Worm (Caenorhabditis elegans): Measurements from ENCODE around the gene cdk-5.

DNA sequence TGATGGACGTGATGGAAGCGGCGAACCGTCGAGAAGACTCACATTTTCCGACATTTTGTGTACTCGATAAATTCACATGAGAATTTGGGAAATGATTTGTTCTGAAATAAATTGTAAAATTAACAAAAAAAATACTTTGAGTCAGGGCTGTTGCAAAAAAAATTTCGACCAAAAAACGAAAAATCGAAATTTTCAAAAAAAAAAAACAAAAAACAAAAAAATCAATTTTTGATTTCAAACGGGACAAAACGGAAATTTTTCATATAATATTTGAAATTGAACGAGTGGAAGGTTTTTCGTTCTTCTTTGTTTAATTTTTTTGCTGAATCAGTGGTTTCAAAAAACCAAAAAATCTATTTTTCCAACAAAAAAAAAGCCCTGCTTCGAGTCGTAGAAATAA lies 10.9 kb downstream of the cdk-5 start, which contains the start of gene cua-1:
- TF ChIP-seq snpc-4 (GFP tag; optimal IDR thresholded peaks at IDR 0.05) = no peak
- TF ChIP-seq snpc-4 (tag; optimal IDR thresholded peaks at IDR 0.05) = no peak
- TF ChIP-seq unc-62 (GFP tag; optimal IDR thresholded peaks at IDR 0.05) = no peak
- no peak for TF ChIP-seq F49E8.2 (tag; optimal IDR thresholded peaks at IDR 0.05; ENCODE audit: insufficient read depth)
- no peak for TF ChIP-seq madf-6 (GFP tag; IDR thresholded peaks at IDR 0.05)
- no peak for TF ChIP-seq lin-40 (tag; optimal IDR thresholded peaks at IDR 0.05)
- no peak for TF ChIP-seq ama-1 (optimal IDR thresholded peaks at IDR 0.05)
- no peak for TF ChIP-seq ama-1 (GFP tag; optimal IDR thresholded peaks at IDR 0.05)
- TF ChIP-seq dpff-1 (tag; optimal IDR thresholded peaks at IDR 0.05) = no peak
- TF ChIP-seq lag-1 (GFP tag; IDR thresholded peaks at IDR 0.05) = no peak
- no peak for TF ChIP-seq ceh-91 (GFP tag; IDR thresholded peaks at IDR 0.05)

All from whole organism, young adult.